Worm (Caenorhabditis elegans): ENCODE results near the gene C42C1.12.

C42C1.12 gene

ce11 chrIV:12244706-12245105, 37.3 kb downstream of the C42C1.12 start, which contains the start of gene sre-15:
Gene sre-15, minus strand, starts transcription at chrIV:12244806.
- TF ChIP-seq nhr-179 (tag; optimal IDR thresholded peaks at IDR 0.05) = no peak
- no peak for TF ChIP-seq F57C9.4 (tag; optimal IDR thresholded peaks at IDR 0.05)
- TF ChIP-seq let-526 (GFP tag; IDR thresholded peaks at IDR 0.05) = no peak
- no peak for TF ChIP-seq Y56A3A.18 (GFP tag; IDR thresholded peaks at IDR 0.05)
- TF ChIP-seq snpc-1.1 (tag; optimal IDR thresholded peaks at IDR 0.05; ENCODE audit: insufficient read depth) = no peak
- no peak for TF ChIP-seq C17E4.6 (GFP tag; IDR thresholded peaks at IDR 0.05)
- TF ChIP-seq tbp1 (GFP tag; optimal IDR thresholded peaks at IDR 0.05) = no peak
- no peak for TF ChIP-seq attf-3 (GFP tag; conservative IDR thresholded peaks at IDR 0.05)
- no peak for TF ChIP-seq athp-1 (tag; optimal IDR thresholded peaks at IDR 0.05)
- no peak for TF ChIP-seq ceh-40 (GFP tag; IDR thresholded peaks at IDR 0.05)
- TF ChIP-seq lsl-1 (GFP tag; optimal IDR thresholded peaks at IDR 0.05) = no peak
- no peak for TF ChIP-seq ceh-79 (tag; optimal IDR thresholded peaks at IDR 0.05)
- no peak for TF ChIP-seq fkh-3 (tag; optimal IDR thresholded peaks at IDR 0.05)
- no peak for TF ChIP-seq hsf-1 (GFP tag; IDR thresholded peaks at IDR 0.05)
- no peak for TF ChIP-seq T07F8.4 (tag; optimal IDR thresholded peaks at IDR 0.05)
- no peak for TF ChIP-seq rec-8 (tag; optimal IDR thresholded peaks at IDR 0.05)
- no peak for TF ChIP-seq pbrm-1 (GFP tag; IDR thresholded peaks at IDR 0.05)
- TF ChIP-seq aptf-2 (GFP tag; conservative IDR thresholded peaks at IDR 0.05) = no peak

ce11 chrIV:12238851-12239250, 43.2 kb downstream of the C42C1.12 start, which contains the start of gene sre-19:
Gene sre-19, minus strand, starts transcription at chrIV:12238951.
- TF ChIP-seq tbp1 (GFP tag; optimal IDR thresholded peaks at IDR 0.05) (no peak), F57A8.1 (GFP tag; optimal IDR thresholded peaks at IDR 0.05) (no peak), ekl-4 (GFP tag; IDR thresholded peaks at IDR 0.05) (no peak), sdz-38 (tag; optimal IDR thresholded peaks at IDR 0.05) (no peak), egl-18 (GFP tag; IDR thresholded peaks at IDR 0.05) (no peak), zfh-2 (GFP tag; conservative IDR thresholded peaks at IDR 0.05) (no peak)

- TF ChIP-seq egl-44 (GFP tag; IDR thresholded peaks at IDR 0.05) (no peak), B0336.3 (GFP tag; IDR thresholded peaks at IDR 0.05) (no peak), nhr-179 (tag; optimal IDR thresholded peaks at IDR 0.05) (no peak), madf-3 (GFP tag; IDR thresholded peaks at IDR 0.05) (no peak), C06A6.2 (GFP tag; conservative IDR thresholded peaks at IDR 0.05) (no peak), ceh-79 (tag; optimal IDR thresholded peaks at IDR 0.05) (no peak), ztf-25 (GFP tag; IDR thresholded peaks at IDR 0.05) (no peak), F57A8.1 (GFP tag; optimal IDR thresholded peaks at IDR 0.05) (no peak)
These were observed 46.0 kb downstream of the C42C1.12 start, which contains the start of gene sre-16 for ce11 chrIV:12236011-12236410. Gene sre-16, minus strand, starts transcription at chrIV:12236111.

All from whole organism, young adult.